Worm (Caenorhabditis elegans): ENCODE measurements around the gene eif-2Bgamma.

- TF ChIP-seq ceh-44 (GFP tag; IDR thresholded peaks at IDR 0.05), result no peak
- no peak for TF ChIP-seq spr-3 (GFP tag; optimal IDR thresholded peaks at IDR 0.05)
- no peak for TF ChIP-seq nhr-10 (tag; optimal IDR thresholded peaks at IDR 0.05)
- TF ChIP-seq dve-1 (tag; optimal IDR thresholded peaks at IDR 0.05; ENCODE audit: insufficient read depth), result peak; percentile 56
- TF ChIP-seq egl-27 (tag; optimal IDR thresholded peaks at IDR 0.05), result no peak
- peak in 1 of 2 experiments; percentile 34 for TF ChIP-seq mdl-1 (tag; optimal IDR thresholded peaks at IDR 0.05)
- TF ChIP-seq F44E2.7 (GFP tag; IDR thresholded peaks at IDR 0.05), result no peak
- TF ChIP-seq T20F7.1 (GFP tag; optimal IDR thresholded peaks at IDR 0.05), result no peak
These were observed 39.0 kb downstream of the eif-2Bgamma start, which contains the start of gene flcn-1 for ce11 chrII:6928416-6928815.
